Worm (Caenorhabditis elegans): ENCODE results near the gene C03B1.6.

The C03B1.6 gene

ce11 chrX:6321380-6321779, 28.7 kb upstream of the C03B1.6 start:
- no peak for TF ChIP-seq sptf-1 (tag; optimal IDR thresholded peaks at IDR 0.05)
- no peak for TF ChIP-seq sox-4 (tag; optimal IDR thresholded peaks at IDR 0.05)
- no peak for TF ChIP-seq ztf-11 (tag; optimal IDR thresholded peaks at IDR 0.05)
- TF ChIP-seq C16A3.4 (tag; optimal IDR thresholded peaks at IDR 0.05) = no peak
- TF ChIP-seq grh-1 (GFP tag; IDR thresholded peaks at IDR 0.05) = no peak
- no peak for TF ChIP-seq nhr-77 (tag; optimal IDR thresholded peaks at IDR 0.05)
- TF ChIP-seq egl-27 (tag; optimal IDR thresholded peaks at IDR 0.05) = no peak
- no peak for TF ChIP-seq nhr-237 (tag; optimal IDR thresholded peaks at IDR 0.05)
- no peak for TF ChIP-seq hlh-4 (tag; optimal IDR thresholded peaks at IDR 0.05)
- TF ChIP-seq unc-30 (tag; optimal IDR thresholded peaks at IDR 0.05) = no peak
- TF ChIP-seq ces-1 (GFP tag; optimal IDR thresholded peaks at IDR 0.05) = no peak
- no peak for TF ChIP-seq ets-5 (GFP tag; IDR thresholded peaks at IDR 0.05)
- TF ChIP-seq unc-62 (GFP tag; optimal IDR thresholded peaks at IDR 0.05) = no peak
- no peak for TF ChIP-seq nhr-76 (tag; optimal IDR thresholded peaks at IDR 0.05)
- no peak for TF ChIP-seq lin-13 (GFP tag; optimal IDR thresholded peaks at IDR 0.05)

- no peak for TF ChIP-seq C34B4.2 (tag; optimal IDR thresholded peaks at IDR 0.05)
- no peak for TF ChIP-seq ama-1 (optimal IDR thresholded peaks at IDR 0.05)
- TF ChIP-seq jun-1 (tag; optimal IDR thresholded peaks at IDR 0.05) = no peak
- TF ChIP-seq fkh-8 (tag; optimal IDR thresholded peaks at IDR 0.05) = no peak
- TF ChIP-seq fkh-4 (tag; optimal IDR thresholded peaks at IDR 0.05; ENCODE audit: borderline replicate concordance) = no peak
- TF ChIP-seq lin-14 (GFP tag; optimal IDR thresholded peaks at IDR 0.05) = peak; percentile 9
- no peak for TF ChIP-seq ztf-4 (tag; optimal IDR thresholded peaks at IDR 0.05)
- no peak for TF ChIP-seq fos-1 (tag; optimal IDR thresholded peaks at IDR 0.05)
- TF ChIP-seq irx-1 (tag; optimal IDR thresholded peaks at IDR 0.05) = no peak
- peak; percentile 13 for TF ChIP-seq nhr-71 (tag; optimal IDR thresholded peaks at IDR 0.05)
- TF ChIP-seq nhr-20 (tag; optimal IDR thresholded peaks at IDR 0.05) = no peak
- TF ChIP-seq C04F5.9 (tag; optimal IDR thresholded peaks at IDR 0.05) = no peak
- peak; percentile 86 for TF ChIP-seq nhr-85 (tag)
- TF ChIP-seq nhr-11 (tag; optimal IDR thresholded peaks at IDR 0.05) = no peak
- TF ChIP-seq tlp-1 (tag; optimal IDR thresholded peaks at IDR 0.05) = no peak
- no peak for TF ChIP-seq sptf-1 (tag; optimal IDR thresholded peaks at IDR 0.05)
- no peak for TF ChIP-seq rnt-1 (tag; optimal IDR thresholded peaks at IDR 0.05)
- TF ChIP-seq elt-3 (tag; optimal IDR thresholded peaks at IDR 0.05) = peak in 3 of 6 experiments; percentile 41 to 47 (median 44)
- TF ChIP-seq snu-23 (GFP tag; optimal IDR thresholded peaks at IDR 0.05) = peak; percentile 11
- TF ChIP-seq grh-1 (GFP tag; IDR thresholded peaks at IDR 0.05) = 0 out of 2 replicates have a peak, but pooled peaks have one; percentile 12
- TF ChIP-seq tbx-2 (tag; optimal IDR thresholded peaks at IDR 0.05) = peak; percentile 7
- TF ChIP-seq mdl-1 (tag; optimal IDR thresholded peaks at IDR 0.05) = no peak
These were observed 27.0 kb upstream of the C03B1.6 start, which contains the start of gene col-167 for ce11 chrX:6323129-6323528. Gene col-167 (plus strand): TSS chrX:6323488.

- TF ChIP-seq jun-1 (tag; optimal IDR thresholded peaks at IDR 0.05) (peak; percentile 33), tbx-2 (tag; optimal IDR thresholded peaks at IDR 0.05) (peak; percentile 3)
These were observed 25.8 kb upstream of the C03B1.6 start for ce11 chrX:6324124-6324893.

ce11 chrX:6326088-6326487, 24.0 kb upstream of the C03B1.6 start, which contains the start of gene col-168:
Gene col-168 (plus strand): TSS chrX:6326388.
- no peak for TF ChIP-seq efl-1 (optimal IDR thresholded peaks at IDR 0.05)
- TF ChIP-seq efl-1 (GFP tag; optimal IDR thresholded peaks at IDR 0.05 in 1 of 2) = peak in 1 of 2 experiments; percentile 28
- TF ChIP-seq nhr-85 (tag) = peak; percentile 70
- no peak for TF ChIP-seq Y116A8C.19 (tag; optimal IDR thresholded peaks at IDR 0.05; ENCODE audit: borderline replicate concordance)
